Worm (Caenorhabditis elegans) whole organism, late embryonic: ENCODE data around the gene spin-2.

Source experiments
- F13H6.1 ChIP-seq: sonication (generic microtip); optimal IDR thresholded peaks from 2 replicates; lab custom pipeline; 2016; ENCODE audit warnings: missing genetic modification characterization, missing compliant biosample characterization
- ama-1 ChIP-seq: fragments of 150-350 bp; optimal IDR thresholded peaks from 2 replicates; lab custom pipeline; 2014
- fkh-10 ChIP-seq: fragments of 150-350 bp; optimal IDR thresholded peaks from 2 replicates; lab custom pipeline; 2014; ENCODE audit warnings: missing biosample characterization, missing genetic modification reagents, missing genetic modification characterization
- mec-3 ChIP-seq: sonication (generic microtip); optimal IDR thresholded peaks from 2 replicates; lab custom pipeline; 2016; ENCODE audit warnings: borderline replicate concordance, missing genetic modification characterization, missing compliant biosample characterization
- nhr-11 ChIP-seq: fragments of 150-350 bp; optimal IDR thresholded peaks from 2 replicates; lab custom pipeline; 2014; ENCODE audit warnings: missing biosample characterization, missing genetic modification characterization
- pha-4 ChIP-seq: fragments of 150-350 bp; optimal IDR thresholded peaks from 2 replicates; lab custom pipeline; 2018; ENCODE audit warnings: missing biosample characterization, missing genetic modification reagents, missing genetic modification characterization
- pqm-1 ChIP-seq: sonication (generic microtip); optimal IDR thresholded peaks from 2 replicates; lab custom pipeline; 2016; ENCODE audit warnings: missing genetic modification characterization, missing compliant biosample characterization
- sdc-2 ChIP-seq: sonication (generic microtip); optimal IDR thresholded peaks from 2 replicates; lab custom pipeline; 2016; ENCODE audit warnings: missing genotype, missing genetic modification characterization, missing compliant biosample characterization
- tbx-7 ChIP-seq: sonication (generic microtip); optimal IDR thresholded peaks from 2 replicates; lab custom pipeline; 2016; ENCODE audit warnings: missing genotype, missing genetic modification characterization, missing compliant biosample characterization
- unc-55 ChIP-seq: sonication (generic microtip); optimal IDR thresholded peaks from 2 replicates; lab custom pipeline; 2017; ENCODE audit warnings: missing biosample characterization, missing genetic modification reagents, missing genetic modification characterization

DNA sequence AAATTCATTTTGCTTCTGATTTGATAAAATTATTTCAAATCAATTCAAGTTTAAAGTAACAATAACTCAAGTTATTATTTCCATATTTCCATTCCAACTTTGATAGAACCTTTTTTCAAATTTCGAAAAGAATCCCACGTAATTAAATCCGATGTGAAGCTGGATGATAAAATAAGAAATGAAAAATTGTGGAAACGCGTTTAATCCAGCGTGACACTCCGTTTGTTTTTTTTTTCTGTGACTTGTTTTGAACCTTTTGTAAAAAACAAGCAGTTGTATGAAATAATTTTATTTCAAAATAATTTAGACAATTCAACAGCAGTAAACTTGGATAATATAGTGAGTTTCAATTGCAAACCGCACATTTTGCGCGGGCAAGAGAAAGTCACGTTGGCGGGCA is 34.2 kb upstream of the spin-2 start, which contains the start of gene F49E11.7:
- TF ChIP-seq nhr-11 (no peak), unc-55 (no peak), pqm-1 (no peak), pha-4 (tag; lab: Kevin White, UChicago) (no peak), fkh-10 (GFP tag; lab: Kevin White, UChicago) (no peak), tbx-7 (tag; lab: Kevin White, UChicago) (no peak), F13H6.1 (tag; lab: Kevin White, UChicago) (no peak), sdc-2 (tag; lab: Kevin White, UChicago) (no peak), mec-3 (tag; lab: Kevin White, UChicago) (no peak), ama-1 (lab: Kevin White, UChicago) (no peak)
